Fruit fly (Drosophila melanogaster) whole organism, embryonic: ENCODE measurements around the gene Desat1.

Source experiments
- CG15269 ChIP-seq: fragments of 200-800 bp; sonication (Bioruptor generic); optimal IDR thresholded peaks from 2 replicates; lab custom pipeline; 2018; ENCODE audit warnings: missing biosample characterization, mild to moderate bottlenecking, missing genetic modification characterization, moderate library complexity
- CG6854 ChIP-seq: fragments of 200-800 bp; sonication (Bioruptor generic); optimal IDR thresholded peaks from 3 replicates; lab custom pipeline; 2017; ENCODE audit warnings: missing biosample characterization, mild to moderate bottlenecking, missing genetic modification characterization
- CTCF ChIP-seq: fragments of 200-800 bp; sonication (Bioruptor generic); optimal IDR thresholded peaks from 2 replicates; lab custom pipeline; 2017; ENCODE audit warnings: missing biosample characterization, mild to moderate bottlenecking, missing genetic modification characterization, moderate library complexity
- D19A ChIP-seq: fragments of 200-800 bp; optimal IDR thresholded peaks from 3 replicates; lab custom pipeline; 2019; ENCODE audit warnings: missing biosample characterization, mild to moderate bottlenecking, missing genetic modification characterization, moderate library complexity
- E2f1 ChIP-seq: fragments of 200-800 bp; sonication (Bioruptor generic); IDR thresholded peaks from 2 replicates; pipeline ENCODE4 v1.3.6; 2022; ENCODE audit warnings: missing biosample characterization, missing genetic modification characterization
- ERR ChIP-seq: fragments of 200-800 bp; sonication (Bioruptor generic); optimal IDR thresholded peaks from 2 replicates; lab custom pipeline; 2016; ENCODE audit warnings: missing biosample characterization, missing genetic modification characterization
- Hr3 ChIP-seq: fragments of 200-800 bp; sonication (Bioruptor generic); optimal IDR thresholded peaks from 3 replicates; lab custom pipeline; 2016; ENCODE audit warnings: missing biosample characterization, missing genetic modification characterization
- Taf1 ChIP-seq: fragments of 200-800 bp; sonication (Bioruptor generic); IDR thresholded peaks from 2 replicates; pipeline ENCODE4 v1.3.6; 2022; ENCODE audit warnings: missing biosample characterization, missing genetic modification characterization
- bowl ChIP-seq: fragments of 200-800 bp; sonication (Bioruptor generic); IDR thresholded peaks from 2 replicates; pipeline ENCODE4 v1.3.6; 2022; ENCODE audit warnings: missing biosample characterization, missing genetic modification characterization
- gce ChIP-seq: fragments of 200-800 bp; sonication (Bioruptor generic); IDR thresholded peaks from 3 replicates; pipeline ENCODE4 v1.3.6; 2022; ENCODE audit warnings: missing biosample characterization, missing genetic modification characterization
- kni ChIP-seq: fragments of 200-800 bp; sonication (Bioruptor generic); optimal IDR thresholded peaks from 3 replicates; lab custom pipeline; 2017; ENCODE audit warnings: mild to moderate bottlenecking, missing biosample characterization, missing genetic modification reagents, missing genetic modification characterization
- maf-S ChIP-seq: fragments of 200-800 bp; sonication (Bioruptor generic); optimal IDR thresholded peaks from 2 replicates; lab custom pipeline; 2016; ENCODE audit warnings: missing biosample characterization, missing genetic modification characterization
- tup ChIP-seq: fragments of 200-800 bp; sonication (Bioruptor generic); optimal IDR thresholded peaks from 2 replicates; lab custom pipeline; 2016; ENCODE audit warnings: missing biosample characterization, mild to moderate bottlenecking, missing genetic modification characterization, moderate library complexity
- vvl ChIP-seq: fragments of 200-800 bp; sonication (Bioruptor generic); IDR thresholded peaks from 2 replicates; pipeline ENCODE4 v1.3.6; 2022; ENCODE audit warnings: missing biosample characterization, missing genetic modification characterization

dm6 chr3R:12398620-12399247, 40.7 kb upstream of the Desat1 start, which contains the start of gene Cyp9f3:
- TF ChIP-seq gce (GFP tag; lab: Robert Waterston, UW) (no peak), Hr3 (GFP tag; lab: Kevin White, UChicago) (no peak), ERR (GFP tag; lab: Kevin White, UChicago) (no peak), Taf1 (no peak), CTCF (GFP tag; lab: Kevin White, UChicago) (no peak), kni (no peak), CG15269 (tag; lab: Kevin White, UChicago) (no peak), E2f1 (GFP tag; lab: Robert Waterston, UW) (no peak), maf-S (GFP tag; lab: Kevin White, UChicago) (no peak), D19A (tag; lab: Kevin White, UChicago) (no peak), vvl (GFP tag; lab: Robert Waterston, UW) (no peak), CG6854 (GFP tag; lab: Kevin White, UChicago) (no peak), bowl (GFP tag; lab: Robert Waterston, UW) (no peak), tup (no peak)
